ENCODE assay signal across 3 worm cellular contexts in the genomic region with DNA sequence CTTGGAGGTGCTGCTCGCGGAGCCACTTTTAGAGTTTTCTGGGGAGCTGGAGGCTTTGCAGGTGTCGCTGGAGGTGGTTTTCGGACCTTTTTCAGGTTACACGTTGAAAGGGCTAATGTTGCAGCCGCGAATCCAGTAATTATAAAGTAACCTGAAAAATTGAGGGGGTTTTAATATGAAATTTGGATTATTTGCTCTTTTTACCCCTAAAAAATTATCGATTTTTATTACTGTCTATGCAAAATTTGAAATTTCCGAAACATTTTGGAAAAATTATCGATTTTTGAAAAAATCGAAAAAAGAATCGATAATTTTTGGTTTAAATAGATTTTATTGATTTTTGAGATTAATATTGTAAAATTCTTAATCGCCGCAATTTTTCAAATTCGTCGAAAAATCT.
TF ChIP-seq lines count a peak whose summit lies in the region.

No protein-coding gene starts in this region.

TF ChIP-seq in whole organism, L1 larva, 84 proteins besides CTCF, POLR2A, EP300 and RAD21:
- no peak for TF ChIP-seq ceh-63 (GFP tag; optimal IDR thresholded peaks at IDR 0.05; lab: Kevin White, UChicago)
- no peak for TF ChIP-seq pqm-1 (tag; optimal IDR thresholded peaks at IDR 0.05; lab: Kevin White, UChicago)
- TF ChIP-seq nhr-85 (tag; lab: Kevin White, UChicago) = peak; percentile 50
- no peak for TF ChIP-seq elt-3 (tag; optimal IDR thresholded peaks at IDR 0.05; lab: Kevin White, UChicago)
- no peak for TF ChIP-seq C16A3.4 (tag; optimal IDR thresholded peaks at IDR 0.05; lab: Kevin White, UChicago)
- TF ChIP-seq efl-3 (GFP tag; optimal IDR thresholded peaks at IDR 0.05; lab: Kevin White, UChicago) = no peak

TF ChIP-seq in whole organism, L4 larva, 104 proteins besides CTCF, POLR2A, EP300 and RAD21:
- no peak for TF ChIP-seq snpc-4 (tag; optimal IDR thresholded peaks at IDR 0.05; lab: Kevin White, UChicago)
- TF ChIP-seq aha-1 (tag; lab: Kevin White, UChicago) = peak; percentile 88

TF ChIP-seq in whole organism, midembryonic, 9 proteins besides CTCF, POLR2A, EP300 and RAD21:
- no peak for TF ChIP-seq tab-1 (GFP tag; IDR thresholded peaks at IDR 0.05; lab: Robert Waterston, UW)
- peak; percentile 59 for TF ChIP-seq T22C8.4 (GFP tag; IDR thresholded peaks at IDR 0.05; lab: Robert Waterston, UW)
- TF ChIP-seq klf-2 (GFP tag; conservative IDR thresholded peaks at IDR 0.05; lab: Robert Waterston, UW) = no peak
TF ChIP-seq in whole organism, midembryonic: peak in this region for 1.
